Fruit fly (Drosophila melanogaster): Measurements from ENCODE around the gene CG14275.

CG14275 gene

dm6 chr2L:8376717-8377116, 49.5 kb downstream of the CG14275 start, which contains the start of the genes CG13390 and CG17294 (continued):
- TF ChIP-seq CG14667 (GFP tag; IDR thresholded peaks at IDR 0.05) (peak; percentile 99), CG13775 (GFP tag; optimal IDR thresholded peaks at IDR 0.05) (peak; percentile 99), CG11696 (GFP tag; IDR thresholded peaks at IDR 0.05) (peak; percentile 98), Lim3 (GFP tag; IDR thresholded peaks at IDR 0.05) (peak; percentile 98), grau (tag; optimal IDR thresholded peaks at IDR 0.05) (peak; percentile 99), CG31388 (GFP tag; optimal IDR thresholded peaks at IDR 0.05) (peak; percentile 99), CG16779 (GFP tag; IDR thresholded peaks at IDR 0.05) (peak; percentile 99), mld (GFP tag; IDR thresholded peaks at IDR 0.05; ENCODE audit: partially characterized antibody) (no peak), CG2116 (GFP tag; optimal IDR thresholded peaks at IDR 0.05) (peak; percentile 92), toy (GFP tag; IDR thresholded peaks at IDR 0.05) (peak; percentile 99), CG4854 (GFP tag; optimal IDR thresholded peaks at IDR 0.05) (peak; percentile 97), Rx (GFP tag; IDR thresholded peaks at IDR 0.05) (peak; percentile 99), sna (GFP tag; IDR thresholded peaks at IDR 0.05; ENCODE audit: partially characterized antibody) (peak; percentile 83), vnd (GFP tag; IDR thresholded peaks at IDR 0.05; ENCODE audit: partially characterized antibody) (peak; percentile 63), Rfx (GFP tag; IDR thresholded peaks at IDR 0.05) (peak; percentile 100), gro (GFP tag; optimal IDR thresholded peaks at IDR 0.05) (peak; percentile 97), pfk (GFP tag; optimal IDR thresholded peaks at IDR 0.05) (peak; percentile 79), gfzf (GFP tag; optimal IDR thresholded peaks at IDR 0.05) (no peak), kah (GFP tag; optimal IDR thresholded peaks at IDR 0.05) (peak; percentile 99), en (GFP tag; optimal IDR thresholded peaks at IDR 0.05) (peak; percentile 79), CG3838 (GFP tag; optimal IDR thresholded peaks at IDR 0.05) (peak; percentile 96), CG13123 (GFP tag; optimal IDR thresholded peaks at IDR 0.05) (peak; percentile 98), B-H2 (GFP tag; optimal IDR thresholded peaks at IDR 0.05) (peak; percentile 99), slp2 (GFP tag; optimal IDR thresholded peaks at IDR 0.05) (peak; percentile 88), sob (GFP tag; IDR thresholded peaks at IDR 0.05) (peak; percentile 100), CG2712 (tag; optimal IDR thresholded peaks at IDR 0.05) (peak; percentile 100), Xrp1 (GFP tag; IDR thresholded peaks at IDR 0.05) (peak; percentile 100), gsb-n (tag; optimal IDR thresholded peaks at IDR 0.05) (peak; percentile 99), CTCF (GFP tag; optimal IDR thresholded peaks at IDR 0.05) (peak; percentile 79), CG18619 (GFP tag; optimal IDR thresholded peaks at IDR 0.05) (peak; percentile 99), CG18476 (GFP tag; optimal IDR thresholded peaks at IDR 0.05) (peak; percentile 97), CG8281 (tag; optimal IDR thresholded peaks at IDR 0.05) (peak; percentile 96), CG6791 (GFP tag; IDR thresholded peaks at IDR 0.05; ENCODE audit: partially characterized antibody) (peak; percentile 64), cg (GFP tag; optimal IDR thresholded peaks at IDR 0.05) (no peak), yki (optimal IDR thresholded peaks at IDR 0.05) (no peak), CG33557 (GFP tag; optimal IDR thresholded peaks at IDR 0.05) (peak; percentile 99), Sox102F (GFP tag; optimal IDR thresholded peaks at IDR 0.05) (peak; percentile 100), dpn (GFP tag; optimal IDR thresholded peaks at IDR 0.05) (peak; percentile 96 to 100), CoRest (tag; optimal IDR thresholded peaks at IDR 0.05) (peak; percentile 100), Taf1 (GFP tag; IDR thresholded peaks at IDR 0.05) (peak; percentile 99), TFAM (GFP tag; optimal IDR thresholded peaks at IDR 0.05) (peak; percentile 91), hbn (GFP tag; IDR thresholded peaks at IDR 0.05; ENCODE audit: partially characterized antibody) (peak; percentile 70; the same call in 1 of the 2 replicates), Hr3 (GFP tag; optimal IDR thresholded peaks at IDR 0.05) (peak; percentile 99), CG13296 (GFP tag; optimal IDR thresholded peaks at IDR 0.05) (peak; percentile 100), CG11560 (tag; IDR thresholded peaks at IDR 0.05) (peak; percentile 95), gce (GFP tag; IDR thresholded peaks at IDR 0.05) (peak; percentile 100), sim (GFP tag; IDR thresholded peaks at IDR 0.05) (peak; percentile 99), CG12071 (GFP tag; optimal IDR thresholded peaks at IDR 0.05) (peak; percentile 99), HmgZ (tag; optimal IDR thresholded peaks at IDR 0.05) (peak; percentile 100), chif (GFP tag; optimal IDR thresholded peaks at IDR 0.05) (peak; percentile 87 to 95), sima (GFP tag; optimal IDR thresholded peaks at IDR 0.05) (peak; percentile 89), CG17802 (tag; optimal IDR thresholded peaks at IDR 0.05) (peak; percentile 93)

All from whole organism, embryonic.